Worm (Caenorhabditis elegans) whole organism, L2 larva: ENCODE data around the gene R04E5.8.

Experiments
- ama-1 ChIP-seq: fragments of 150-350 bp; optimal IDR thresholded peaks from 2 replicates; lab custom pipeline; 2018; ENCODE audit warnings: inconsistent platforms
- blmp-1 ChIP-seq: sonication (generic microtip); optimal IDR thresholded peaks from 2 replicates; lab custom pipeline; 2017; ENCODE audit warnings: missing genetic modification characterization, mild to moderate bottlenecking, missing compliant biosample characterization, antibody characterized with exemption, moderate library complexity; ENCODE audit not compliant: insufficient read depth
- ceh-16 ChIP-seq: fragments of 150-350 bp; optimal IDR thresholded peaks from 2 replicates; lab custom pipeline; 2014; ENCODE audit warnings: missing biosample characterization, missing genetic modification characterization
- lin-11 ChIP-seq: fragments of 150-350 bp; sonication (generic microtip); optimal IDR thresholded peaks from 2 replicates; lab custom pipeline; 2014; ENCODE audit warnings: missing biosample characterization, missing genetic modification characterization, inconsistent platforms, mixed read lengths
- lin-13 ChIP-seq: fragments of 150-350 bp; optimal IDR thresholded peaks from 2 replicates; lab custom pipeline; 2014; ENCODE audit warnings: missing biosample characterization, missing genetic modification reagents, missing genetic modification characterization
- nhr-11 ChIP-seq: fragments of 150-350 bp; optimal IDR thresholded peaks from 2 replicates; lab custom pipeline; 2014; ENCODE audit warnings: missing biosample characterization, missing genetic modification characterization
- nhr-21 ChIP-seq: fragments of 150-350 bp; optimal IDR thresholded peaks from 2 replicates; lab custom pipeline; 2014; ENCODE audit warnings: missing biosample characterization, missing genetic modification characterization
- nhr-237 ChIP-seq: fragments of 150-350 bp; optimal IDR thresholded peaks from 2 replicates; lab custom pipeline; 2014; ENCODE audit warnings: missing biosample characterization, missing genetic modification characterization
- nhr-6 ChIP-seq: fragments of 150-350 bp; optimal IDR thresholded peaks from 2 replicates; lab custom pipeline; 2014; ENCODE audit warnings: missing biosample characterization, missing genetic modification characterization
- nhr-77 ChIP-seq: fragments of 150-350 bp; optimal IDR thresholded peaks from 2 replicates; lab custom pipeline; 2014; ENCODE audit warnings: missing biosample characterization, missing genetic modification characterization
- sma-3 ChIP-seq: sonication (generic microtip); optimal IDR thresholded peaks from 2 replicates; lab custom pipeline; 2016; ENCODE audit warnings: missing genetic modification reagents, missing genetic modification characterization, missing compliant biosample characterization
- unc-39 ChIP-seq: fragments of 150-350 bp; optimal IDR thresholded peaks from 2 replicates; lab custom pipeline; 2014; ENCODE audit warnings: missing biosample characterization, missing genetic modification characterization

ce11 chrX:8835887-8836348 is 30.0 kb upstream of the R04E5.8 start, which contains the start of gene C28G1.2:
- TF ChIP-seq ama-1 (lab: Kevin White, UChicago) (no peak), lin-13 (peak; percentile 84), nhr-77 (tag; lab: Kevin White, UChicago) (peak; percentile 38), lin-11 (tag; lab: Kevin White, UChicago) (peak; percentile 85), nhr-11 (tag; lab: Kevin White, UChicago) (peak; percentile 69), nhr-21 (tag; lab: Kevin White, UChicago) (peak; percentile 92), blmp-1 (tag; lab: Kevin White, UChicago) (peak; percentile 58), sma-3 (peak; percentile 91), unc-39 (tag; lab: Kevin White, UChicago) (no peak), ceh-16 (tag; lab: Kevin White, UChicago) (peak; percentile 28), nhr-6 (tag; lab: Kevin White, UChicago) (peak; percentile 95), nhr-237 (tag; lab: Kevin White, UChicago) (peak; percentile 8)
